Worm (Caenorhabditis elegans) whole organism, L3 larva: ENCODE results near the gene dnj-20.

ENCODE experiments used
- ZK546.5 ChIP-seq: sonication (generic microtip); optimal IDR thresholded peaks from 2 replicates; lab custom pipeline; 2017; ENCODE audit warnings: missing biosample characterization, missing genetic modification characterization
- aly-2 ChIP-seq: fragments of 150-350 bp; optimal IDR thresholded peaks from 2 replicates; lab custom pipeline; 2014; ENCODE audit warnings: missing biosample characterization, missing genetic modification characterization
- ama-1 ChIP-seq: fragments of 150-350 bp; optimal IDR thresholded peaks from 2 replicates; lab custom pipeline; 2018
- ceh-16 ChIP-seq: sonication (generic microtip); optimal IDR thresholded peaks from 2 replicates; lab custom pipeline; 2017; ENCODE audit warnings: missing biosample characterization, missing genetic modification characterization
- ceh-28 ChIP-seq: fragments of 150-350 bp; optimal IDR thresholded peaks from 2 replicates; lab custom pipeline; 2014; ENCODE audit warnings: missing biosample characterization, missing genetic modification reagents, missing genetic modification characterization
- ceh-82 ChIP-seq: fragments of 150-350 bp; optimal IDR thresholded peaks from 2 replicates; lab custom pipeline; 2014; ENCODE audit warnings: missing biosample characterization, missing genetic modification characterization
- ceh-9 ChIP-seq: sonication (generic microtip); optimal IDR thresholded peaks from 2 replicates; lab custom pipeline; 2018; ENCODE audit warnings: missing biosample characterization, missing genetic modification characterization
- daf-12 ChIP-seq: fragments of 150-350 bp; optimal IDR thresholded peaks from 2 replicates; lab custom pipeline; 2014; ENCODE audit warnings: missing biosample characterization, missing genetic modification reagents, missing genetic modification characterization
- egl-27 ChIP-seq: sonication (generic microtip); optimal IDR thresholded peaks from 4 replicates; lab custom pipeline; 2017; ENCODE audit warnings: missing biosample characterization, missing genetic modification reagents, missing genetic modification characterization
- elt-1 ChIP-seq: fragments of 150-350 bp; optimal IDR thresholded peaks from 2 replicates; lab custom pipeline; 2014; ENCODE audit warnings: missing biosample characterization, missing genetic modification characterization
- elt-2 ChIP-seq: sonication (generic microtip); optimal IDR thresholded peaks from 2 replicates; lab custom pipeline; 2016; ENCODE audit warnings: missing genetic modification reagents, mild to moderate bottlenecking, missing genetic modification characterization, missing compliant biosample characterization
- eor-1 ChIP-seq, 2 experiments: fragments of 150-350 bp; optimal IDR thresholded peaks; 2 replicates each; lab custom pipeline; 2014 to 2018; ENCODE audit warnings: missing biosample characterization in 2 of 2, missing genetic modification characterization in 2 of 2
- fos-1 ChIP-seq: fragments of 150-350 bp; optimal IDR thresholded peaks from 2 replicates; lab custom pipeline; 2014; ENCODE audit warnings: missing biosample characterization, missing genetic modification characterization
- hmg-11 ChIP-seq: sonication (generic microtip); optimal IDR thresholded peaks from 2 replicates; lab custom pipeline; 2016; ENCODE audit warnings: missing genetic modification characterization, missing compliant biosample characterization
- jun-1 ChIP-seq: fragments of 150-350 bp; optimal IDR thresholded peaks from 2 replicates; lab custom pipeline; 2014; ENCODE audit warnings: missing biosample characterization, missing genetic modification reagents, missing genetic modification characterization
- lin-15B ChIP-seq: fragments of 150-350 bp; optimal IDR thresholded peaks from 2 replicates; lab custom pipeline; 2014; ENCODE audit warnings: missing biosample characterization, missing genetic modification characterization
- lin-39 ChIP-seq: fragments of 150-350 bp; optimal IDR thresholded peaks from 2 replicates; lab custom pipeline; 2018; ENCODE audit warnings: missing biosample characterization, missing genetic modification reagents, missing genetic modification characterization
- lsy-12 ChIP-seq: sonication (generic microtip); optimal IDR thresholded peaks from 2 replicates; lab custom pipeline; 2016; ENCODE audit warnings: mild to moderate bottlenecking, missing genetic modification characterization, missing compliant biosample characterization
- mdl-1 ChIP-seq: fragments of 150-350 bp; optimal IDR thresholded peaks from 2 replicates; lab custom pipeline; 2014; ENCODE audit warnings: missing biosample characterization, missing genetic modification characterization
- mml-1 ChIP-seq: fragments of 150-350 bp; sonication (generic microtip); optimal IDR thresholded peaks from 3 replicates; lab custom pipeline; 2014; ENCODE audit warnings: missing biosample characterization, missing genetic modification characterization
- nfya-1 ChIP-seq: sonication (generic microtip); optimal IDR thresholded peaks from 2 replicates; lab custom pipeline; 2017; ENCODE audit warnings: missing genetic modification characterization, mild to moderate bottlenecking, missing compliant biosample characterization, antibody characterized with exemption, moderate library complexity; ENCODE audit not compliant: insufficient read depth
- nhr-11 ChIP-seq: fragments of 150-350 bp; optimal IDR thresholded peaks from 2 replicates; lab custom pipeline; 2014; ENCODE audit warnings: missing biosample characterization, missing genetic modification characterization
- nhr-12 ChIP-seq: fragments of 150-350 bp; optimal IDR thresholded peaks from 2 replicates; lab custom pipeline; 2014; ENCODE audit warnings: missing biosample characterization, missing genetic modification characterization
- nhr-23 ChIP-seq: fragments of 150-350 bp; optimal IDR thresholded peaks from 2 replicates; lab custom pipeline; 2014; ENCODE audit warnings: missing biosample characterization, missing genetic modification reagents, missing genetic modification characterization
- nhr-237 ChIP-seq: fragments of 150-350 bp; optimal IDR thresholded peaks from 2 replicates; lab custom pipeline; 2014; ENCODE audit warnings: missing biosample characterization, missing genetic modification characterization
- nhr-28 ChIP-seq: fragments of 150-350 bp; optimal IDR thresholded peaks from 2 replicates; lab custom pipeline; 2014; ENCODE audit warnings: missing biosample characterization, missing genetic modification characterization
- nhr-43 ChIP-seq: sonication (generic microtip); optimal IDR thresholded peaks from 2 replicates; lab custom pipeline; 2016; ENCODE audit warnings: mild to moderate bottlenecking, missing genetic modification characterization, missing compliant biosample characterization; ENCODE audit not compliant: poor library complexity, severe bottlenecking
- nhr-76 ChIP-seq: fragments of 150-350 bp; sonication (generic microtip); optimal IDR thresholded peaks from 5 replicates; lab custom pipeline; 2014; ENCODE audit warnings: missing biosample characterization, missing genetic modification characterization
- pha-4 ChIP-seq: fragments of 150-350 bp; optimal IDR thresholded peaks from 2 replicates; lab custom pipeline; 2014; ENCODE audit warnings: missing biosample characterization, missing genetic modification reagents, missing genetic modification characterization
- pqm-1 ChIP-seq: fragments of 150-350 bp; optimal IDR thresholded peaks from 2 replicates; lab custom pipeline; 2017; ENCODE audit warnings: missing biosample characterization, missing genetic modification characterization, inconsistent platforms
- sea-2 ChIP-seq: fragments of 150-350 bp; sonication (generic microtip); optimal IDR thresholded peaks from 4 replicates; lab custom pipeline; 2014; ENCODE audit warnings: missing biosample characterization, missing genetic modification reagents, missing genetic modification characterization
- snpc-4 ChIP-seq: fragments of 150-350 bp; optimal IDR thresholded peaks from 2 replicates; lab custom pipeline; 2014; ENCODE audit warnings: missing biosample characterization, missing genetic modification characterization
- tbx-2 ChIP-seq: sonication (generic microtip); optimal IDR thresholded peaks from 2 replicates; lab custom pipeline; 2016; ENCODE audit warnings: mild to moderate bottlenecking, missing genetic modification characterization, missing compliant biosample characterization
- unc-62 ChIP-seq: fragments of 150-350 bp; sonication (generic microtip); optimal IDR thresholded peaks from 4 replicates; lab custom pipeline; 2014; ENCODE audit warnings: missing biosample characterization, missing genetic modification reagents, missing genetic modification characterization
- zag-1 ChIP-seq: fragments of 150-350 bp; optimal IDR thresholded peaks from 2 replicates; lab custom pipeline; 2014; ENCODE audit warnings: missing biosample characterization, missing genetic modification characterization
- ztf-11 ChIP-seq: fragments of 150-350 bp; optimal IDR thresholded peaks from 2 replicates; lab custom pipeline; 2014; ENCODE audit warnings: missing biosample characterization, missing genetic modification characterization
- ztf-4 ChIP-seq: fragments of 150-350 bp; optimal IDR thresholded peaks from 2 replicates; lab custom pipeline; 2014; ENCODE audit warnings: missing biosample characterization, missing genetic modification characterization

Gene dnj-20

ce11 chrII:9665577-9665976 is 41.6 kb upstream of the dnj-20 start, which contains the start of gene ZK1320.5:
Gene ZK1320.5 (minus strand): TSS chrII:9665677.
- TF ChIP-seq ZK546.5 (tag; lab: Kevin White, UChicago) (no peak), nhr-28 (tag; lab: Kevin White, UChicago) (no peak), snpc-4 (tag; lab: Kevin White, UChicago) (no peak), nhr-76 (tag; lab: Kevin White, UChicago) (no peak)

ce11 chrII:9662797-9663196 is 38.8 kb upstream of the dnj-20 start, which contains the start of gene cyp-13A10:
Gene cyp-13A10 (minus strand): TSS chrII:9662884.
- no peak for TF ChIP-seq ama-1
- TF ChIP-seq nhr-28 (tag; lab: Kevin White, UChicago), result no peak
- no peak for TF ChIP-seq nhr-12
- no peak for TF ChIP-seq nhr-76 (tag; lab: Kevin White, UChicago)
- no peak for TF ChIP-seq nhr-43 (tag; lab: Kevin White, UChicago)
- TF ChIP-seq nhr-11 (tag; lab: Kevin White, UChicago), result no peak
- TF ChIP-seq ceh-28 (tag; lab: Kevin White, UChicago), result no peak
- TF ChIP-seq unc-62 (GFP tag; lab: Kevin White, UChicago), result no peak
- TF ChIP-seq nhr-23 (tag; lab: Kevin White, UChicago), result no peak
- no peak for TF ChIP-seq fos-1 (tag; lab: Kevin White, UChicago)
- no peak for TF ChIP-seq zag-1 (tag; lab: Kevin White, UChicago)
- TF ChIP-seq ztf-11 (tag; lab: Kevin White, UChicago), result no peak
- no peak for TF ChIP-seq lsy-12 (tag; lab: Kevin White, UChicago)
- no peak for TF ChIP-seq aly-2
- TF ChIP-seq ceh-82 (tag; lab: Kevin White, UChicago), result no peak
- TF ChIP-seq pqm-1 (tag; lab: Kevin White, UChicago), result no peak

DNA sequence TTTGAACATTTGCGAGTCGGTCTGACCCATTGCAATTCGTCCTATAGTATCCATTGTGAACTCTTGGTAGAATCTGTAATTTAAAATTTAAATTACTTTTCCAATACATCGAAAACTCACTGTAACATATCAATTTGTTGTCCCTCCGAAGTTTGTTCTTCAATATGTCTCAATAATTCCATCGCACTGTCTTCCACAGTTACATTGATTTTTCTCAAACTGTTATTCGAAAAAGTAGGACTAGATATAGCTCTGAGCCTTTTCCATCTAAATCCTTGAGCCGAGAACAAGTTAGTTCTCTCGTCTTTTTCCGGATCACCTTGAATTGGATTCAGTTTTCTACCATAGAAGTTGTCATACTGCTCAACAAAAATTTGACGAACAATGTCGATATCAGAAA is 38.2 kb upstream of the dnj-20 start:
- TF ChIP-seq hmg-11 (tag; lab: Kevin White, UChicago), result no peak
- TF ChIP-seq lsy-12 (tag; lab: Kevin White, UChicago), result no peak
- no peak for TF ChIP-seq ceh-9
- TF ChIP-seq egl-27, result no peak
- no peak for TF ChIP-seq pha-4 (tag; lab: Kevin White, UChicago)
- TF ChIP-seq lin-39 (tag; lab: Kevin White, UChicago), result no peak
- no peak for TF ChIP-seq nhr-28 (tag; lab: Kevin White, UChicago)
- TF ChIP-seq mdl-1 (tag; lab: Kevin White, UChicago), result no peak
- no peak for TF ChIP-seq nhr-23 (tag; lab: Kevin White, UChicago)
- TF ChIP-seq ztf-11 (tag; lab: Kevin White, UChicago), result no peak
- TF ChIP-seq zag-1 (tag; lab: Kevin White, UChicago), result no peak
- no peak for TF ChIP-seq ztf-4
- TF ChIP-seq sea-2 (GFP tag; lab: Kevin White, UChicago), result no peak
- TF ChIP-seq nhr-43 (tag; lab: Kevin White, UChicago), result no peak
- no peak for TF ChIP-seq elt-2
- no peak for TF ChIP-seq ama-1
- no peak for TF ChIP-seq snpc-4 (tag; lab: Kevin White, UChicago)
- TF ChIP-seq elt-1, result no peak

DNA sequence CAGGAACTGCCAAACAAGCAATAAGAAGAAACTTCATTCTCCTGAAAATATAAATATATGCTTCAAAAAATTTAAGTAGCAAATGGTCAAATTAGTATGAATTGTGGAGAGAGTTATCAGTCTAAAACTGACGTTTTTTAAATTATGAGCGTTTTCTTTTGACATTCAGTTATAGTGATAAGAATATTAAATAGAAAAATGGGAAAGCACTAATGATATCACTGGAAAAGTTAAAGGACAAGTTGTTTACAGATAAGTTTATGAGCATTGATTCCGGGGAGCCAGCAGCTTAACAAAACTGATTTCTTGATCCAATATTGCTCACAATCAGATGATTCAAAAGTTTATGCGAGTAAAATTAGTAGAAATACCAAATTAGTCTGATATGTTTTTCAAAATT is 36.4 kb upstream of the dnj-20 start, which contains the start of gene ZK1320.3:
TSS of gene ZK1320.3 (minus strand) at position 41 of the 400 bp plus-strand sequence.
- TF ChIP-seq pqm-1 (tag; lab: Kevin White, UChicago), result peak; percentile 18
- TF ChIP-seq lsy-12 (tag; lab: Kevin White, UChicago), result no peak
- peak; percentile 67 for TF ChIP-seq elt-2
- TF ChIP-seq nfya-1 (tag; lab: Kevin White, UChicago), result no peak
- TF ChIP-seq nhr-12, result no peak

- TF ChIP-seq zag-1 (tag; lab: Kevin White, UChicago), result no peak
- TF ChIP-seq pqm-1 (tag; lab: Kevin White, UChicago), result peak; percentile 42
- peak; percentile 66 for TF ChIP-seq elt-2
These were observed 34.9 kb upstream of the dnj-20 start, which contains the start of gene ZK1320.2 for ce11 chrII:9658915-9659314. Gene ZK1320.2 (minus strand): TSS chrII:9659002.

DNA sequence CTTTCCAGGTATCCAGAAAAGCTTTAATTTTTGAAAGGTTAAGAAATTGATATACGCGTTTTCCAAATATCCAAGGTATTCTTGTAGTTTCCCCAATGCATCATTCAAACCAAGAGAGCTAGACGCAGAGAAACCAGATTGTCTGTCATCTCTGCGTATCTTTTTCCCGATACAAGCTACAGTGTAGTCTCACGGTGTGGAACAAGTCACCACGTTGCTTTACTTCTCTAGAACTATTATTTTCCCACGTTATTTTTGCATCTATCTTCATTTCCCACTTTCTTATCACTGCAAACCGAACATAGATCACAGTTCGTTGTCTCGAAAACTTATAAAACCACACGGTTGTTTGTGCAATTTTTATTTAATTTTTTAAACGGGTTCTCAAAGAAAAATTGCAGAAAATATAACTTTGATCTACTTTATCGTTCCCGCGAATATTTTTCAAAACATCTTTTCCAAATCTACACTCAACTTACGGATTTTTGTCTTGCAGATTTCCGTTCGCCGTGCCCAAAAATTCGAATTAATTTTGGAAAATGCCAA is 32.3 kb upstream of the dnj-20 start, which contains the start of gene gstk-1:
TSS of gene gstk-1 (plus strand) at position 496 of the 546 bp plus-strand sequence.
- peak; percentile 47 for TF ChIP-seq pha-4 (tag; lab: Kevin White, UChicago)
- no peak for TF ChIP-seq elt-1
- TF ChIP-seq unc-62 (GFP tag; lab: Kevin White, UChicago), result no peak
- TF ChIP-seq eor-1 (tag; optimal IDR thresholded peaks at IDR 0.05; lab: Kevin White, UChicago), result no peak
- TF ChIP-seq ama-1, result no peak
- no peak for TF ChIP-seq ceh-16 (tag; lab: Kevin White, UChicago)
- TF ChIP-seq daf-12 (tag; lab: Kevin White, UChicago), result no peak
- TF ChIP-seq nhr-23 (tag; lab: Kevin White, UChicago), result peak; percentile 44
- no peak for TF ChIP-seq jun-1 (tag; lab: Kevin White, UChicago)
- no peak for TF ChIP-seq hmg-11 (tag; lab: Kevin White, UChicago)
- TF ChIP-seq tbx-2, result no peak
- no peak for TF ChIP-seq nfya-1 (tag; lab: Kevin White, UChicago)
- no peak for TF ChIP-seq nhr-237 (tag; lab: Kevin White, UChicago)
- peak; percentile 74 for TF ChIP-seq pqm-1 (tag; lab: Kevin White, UChicago)
- no peak for TF ChIP-seq lin-15B (tag; lab: Kevin White, UChicago)
- TF ChIP-seq mml-1, result no peak
- peak; percentile 87 for TF ChIP-seq elt-2
- peak; percentile 11 for TF ChIP-seq lsy-12 (tag; lab: Kevin White, UChicago)
- peak; percentile 41 for TF ChIP-seq nhr-43 (tag; lab: Kevin White, UChicago)
- no peak for TF ChIP-seq zag-1 (tag; lab: Kevin White, UChicago)
